Worm (Caenorhabditis elegans): ENCODE measurements around the gene F42G4.7.
"Not testable (repeated sequence)": the region's sequence is repeated elsewhere in the genome, so short reads cannot be mapped to it uniquely, and the experiment has no call there.

The F42G4.7 gene

ce11 chrII:13025794-13026412 is 21.2 kb downstream of the F42G4.7 start, which contains the start of gene max-2 (continued):
- TF ChIP-seq dmd-6 (GFP tag; IDR thresholded peaks at IDR 0.05) (peak; percentile 34; the same call in 1 of the 2 replicates), aha-1 (tag) (no peak), aly-2 (tag; optimal IDR thresholded peaks at IDR 0.05) (no peak), ces-1 (GFP tag; optimal IDR thresholded peaks at IDR 0.05) (no peak), ztf-11 (tag; optimal IDR thresholded peaks at IDR 0.05) (no peak), T26A8.4 (GFP tag; IDR thresholded peaks at IDR 0.05) (no peak), Y75B8A.6 (GFP tag; IDR thresholded peaks at IDR 0.05) (no peak), D1046.2 (GFP tag; IDR thresholded peaks at IDR 0.05) (no peak), mdt-29 (GFP tag; IDR thresholded peaks at IDR 0.05) (no peak)

- TF ChIP-seq T20F7.1 (GFP tag; optimal IDR thresholded peaks at IDR 0.05) (no peak), set-16 (GFP tag; IDR thresholded peaks at IDR 0.05) (peak; percentile 57), ceh-32 (tag; optimal IDR thresholded peaks at IDR 0.05; ENCODE audit: poor library complexity) (no peak), ces-1 (GFP tag; optimal IDR thresholded peaks at IDR 0.05) (no peak), mdt-29 (GFP tag; IDR thresholded peaks at IDR 0.05) (no peak), egl-43 (GFP tag; IDR thresholded peaks at IDR 0.05) (no peak), dpl-1 (GFP tag; optimal IDR thresholded peaks at IDR 0.05) (no peak)
Measured at ce11 chrII:13023518-13023917, 23.6 kb downstream of the F42G4.7 start.

- peak in 1 of 2 experiments; percentile 97 for TF ChIP-seq unc-62 (GFP tag; optimal IDR thresholded peaks at IDR 0.05 in 1 of 2)
- no peak for TF ChIP-seq unc-62 (tag; optimal IDR thresholded peaks at IDR 0.05)
- TF ChIP-seq lir-3 (tag; optimal IDR thresholded peaks at IDR 0.05): no peak
Measured at ce11 chrII:13022555-13022954, 24.5 kb downstream of the F42G4.7 start.

ce11 chrII:13016381-13016780 is 30.7 kb downstream of the F42G4.7 start:
- TF ChIP-seq spr-1 (tag; optimal IDR thresholded peaks at IDR 0.05) (peak; percentile 6), F37D6.2 (tag; optimal IDR thresholded peaks at IDR 0.05) (peak; percentile 64), dpl-1 (GFP tag; optimal IDR thresholded peaks at IDR 0.05) (peak; percentile 16), nhr-102 (tag; optimal IDR thresholded peaks at IDR 0.05) (peak; percentile 89), ctbp-1 (GFP tag; IDR thresholded peaks at IDR 0.05) (peak; percentile 90), hlh-30 (tag; optimal IDR thresholded peaks at IDR 0.05; ENCODE audit: insufficient read depth) (peak; percentile 20), lim-7 (GFP tag; IDR thresholded peaks at IDR 0.05) (0 out of 2 replicates have a peak, but pooled peaks have one; percentile 37), dmd-9 (GFP tag; IDR thresholded peaks at IDR 0.05) (peak; percentile 92), mep-1 (tag; optimal IDR thresholded peaks at IDR 0.05) (peak; percentile 50), pha-4 (GFP tag; IDR thresholded peaks at IDR 0.05) (peak; percentile 94), duxl-1 (tag; optimal IDR thresholded peaks at IDR 0.05; ENCODE audit: poor library complexity) (peak; percentile 9), zip-11 (GFP tag; IDR thresholded peaks at IDR 0.05) (0 out of 2 replicates have a peak, but pooled peaks have one; percentile 25), madf-9 (GFP tag; conservative IDR thresholded peaks at IDR 0.05) (peak; percentile 80), nhr-28 (tag; optimal IDR thresholded peaks at IDR 0.05) (peak; percentile 33), mdt-29 (GFP tag; IDR thresholded peaks at IDR 0.05) (peak; percentile 85), nhr-42 (GFP tag; IDR thresholded peaks at IDR 0.05) (peak; percentile 95), php-3 (GFP tag; IDR thresholded peaks at IDR 0.05) (peak; percentile 81), vab-7 (GFP tag; IDR thresholded peaks at IDR 0.05) (peak; percentile 69; the same call in 1 of the 2 replicates), arid-1 (GFP tag; conservative IDR thresholded peaks at IDR 0.05) (peak; percentile 91), daf-16 (GFP tag; optimal IDR thresholded peaks at IDR 0.05) (peak in 1 of 2 experiments; percentile 13), D1046.2 (GFP tag; IDR thresholded peaks at IDR 0.05) (peak; percentile 60; the same call in 1 of the 2 replicates), hmg-1.1 (GFP tag; IDR thresholded peaks at IDR 0.05) (peak; percentile 92), hlh-11 (tag; optimal IDR thresholded peaks at IDR 0.05) (peak; percentile 69), nhr-41 (GFP tag; IDR thresholded peaks at IDR 0.05) (peak; percentile 83), dmd-8 (GFP tag; IDR thresholded peaks at IDR 0.05) (peak; percentile 65; the same call in 1 of the 2 replicates), ceh-20 (GFP tag; IDR thresholded peaks at IDR 0.05) (peak; percentile 96), saeg-2 (GFP tag; IDR thresholded peaks at IDR 0.05) (peak; percentile 75; the same call in 1 of the 2 replicates), mxl-2 (GFP tag; conservative IDR thresholded peaks at IDR 0.05) (peak; percentile 65), dmd-6 (GFP tag; IDR thresholded peaks at IDR 0.05) (peak; percentile 96), lin-38 (GFP tag; IDR thresholded peaks at IDR 0.05) (peak; percentile 89)
- TF ChIP-seq pha-4, daf-16 (tag; optimal IDR thresholded peaks at IDR 0.05): not testable (repeated sequence)
